Worm (Caenorhabditis elegans) whole organism, late embryonic: Measurements from ENCODE around the gene ufm-1.

ENCODE experiments used
- ceh-2 ChIP-seq: sonication (generic microtip); optimal IDR thresholded peaks from 2 replicates; lab custom pipeline; 2016; ENCODE audit warnings: missing genotype, missing genetic modification characterization, missing compliant biosample characterization
- ceh-31 ChIP-seq: sonication (generic microtip); optimal IDR thresholded peaks from 2 replicates; lab custom pipeline; 2016; ENCODE audit warnings: missing genetic modification characterization, missing compliant biosample characterization
- ceh-48 ChIP-seq: sonication (generic microtip); optimal IDR thresholded peaks from 2 replicates; lab custom pipeline; 2016; ENCODE audit warnings: missing genetic modification characterization, inconsistent platforms, missing compliant biosample characterization
- elt-2 ChIP-seq: sonication (generic microtip); optimal IDR thresholded peaks from 2 replicates; lab custom pipeline; 2016; ENCODE audit warnings: missing genetic modification reagents, missing genetic modification characterization, missing compliant biosample characterization
- hlh-13 ChIP-seq: fragments of 200-800 bp; sonication (Bioruptor generic); optimal IDR thresholded peaks from 2 replicates; lab custom pipeline; 2018; ENCODE audit warnings: mild to moderate bottlenecking, missing genetic modification characterization, missing compliant biosample characterization
- nfya-1 ChIP-seq: sonication (generic microtip); optimal IDR thresholded peaks from 2 replicates; lab custom pipeline; 2017; ENCODE audit warnings: missing genetic modification characterization, mild to moderate bottlenecking, missing compliant biosample characterization, antibody characterized with exemption, moderate library complexity
- nhr-11 ChIP-seq: fragments of 150-350 bp; optimal IDR thresholded peaks from 2 replicates; lab custom pipeline; 2014; ENCODE audit warnings: missing biosample characterization, missing genetic modification characterization
- pag-3 ChIP-seq: sonication (generic microtip); optimal IDR thresholded peaks from 2 replicates; lab custom pipeline; 2016; ENCODE audit warnings: missing compliant biosample characterization, missing genetic modification characterization, borderline replicate concordance
- pha-4 ChIP-seq: fragments of 150-350 bp; optimal IDR thresholded peaks from 2 replicates; lab custom pipeline; 2018; ENCODE audit warnings: missing biosample characterization, missing genetic modification reagents, missing genetic modification characterization
- unc-42 ChIP-seq: sonication (generic microtip); optimal IDR thresholded peaks from 2 replicates; lab custom pipeline; 2016; ENCODE audit warnings: missing genotype, missing genetic modification characterization, missing compliant biosample characterization

- TF ChIP-seq pha-4 (tag; lab: Kevin White, UChicago), result no peak
- no peak for TF ChIP-seq elt-2
- TF ChIP-seq nhr-11 (tag; lab: Kevin White, UChicago), result no peak
- TF ChIP-seq ceh-31 (tag; lab: Kevin White, UChicago), result no peak
- TF ChIP-seq hlh-13 (GFP tag; lab: Kevin White, UChicago), result no peak
- TF ChIP-seq unc-42 (tag; lab: Kevin White, UChicago), result no peak
- no peak for TF ChIP-seq ceh-2 (tag; lab: Kevin White, UChicago)
- no peak for TF ChIP-seq nfya-1
- no peak for TF ChIP-seq ceh-48
- no peak for TF ChIP-seq pag-3 (tag; lab: Kevin White, UChicago)
These were observed 38.9 kb upstream of the ufm-1 start for ce11 chrIII:7819866-7820265.
